Fruit fly (Drosophila melanogaster): ENCODE measurements around the gene CG34273.

Gene CG34273

dm6 chr3R:14469724-14470123 is 47.1 kb upstream of the CG34273 start (continued):
- TF ChIP-seq Usf (GFP tag; optimal IDR thresholded peaks at IDR 0.05) (no peak), CG10979 (tag; optimal IDR thresholded peaks at IDR 0.05) (peak; percentile 88), tio (GFP tag; optimal IDR thresholded peaks at IDR 0.05) (peak; percentile 48), CG15479 (GFP tag; optimal IDR thresholded peaks at IDR 0.05) (no peak), CG10431 (GFP tag; optimal IDR thresholded peaks at IDR 0.05) (no peak), Myb (GFP tag; optimal IDR thresholded peaks at IDR 0.05) (no peak), CG17361 (GFP tag; IDR thresholded peaks at IDR 0.05) (peak; percentile 73), CG17612 (GFP tag; IDR thresholded peaks at IDR 0.05) (no peak), CG4360 (GFP tag; IDR thresholded peaks at IDR 0.05) (peak; percentile 38), vvl (GFP tag; IDR thresholded peaks at IDR 0.05) (peak; percentile 79), MTF-1 (GFP tag; optimal IDR thresholded peaks at IDR 0.05; ENCODE audit: borderline replicate concordance) (no peak), dimm (GFP tag; IDR thresholded peaks at IDR 0.05) (no peak), CG12155 (GFP tag; optimal IDR thresholded peaks at IDR 0.05) (peak; percentile 40), aop (GFP tag; IDR thresholded peaks at IDR 0.05) (no peak), ap (GFP tag; IDR thresholded peaks at IDR 0.05) (peak; percentile 39), Trl (optimal IDR thresholded peaks at IDR 0.05) (no peak), Trl (GFP tag; optimal IDR thresholded peaks at IDR 0.05) (no peak), ro (GFP tag; IDR thresholded peaks at IDR 0.05) (peak; percentile 16; the same call in 1 of the 2 replicates), CG4820 (GFP tag; optimal IDR thresholded peaks at IDR 0.05) (peak; percentile 68), hkb (optimal IDR thresholded peaks at IDR 0.05) (no peak), hkb (GFP tag; IDR thresholded peaks at IDR 0.05) (peak; percentile 52; the same call in 1 of the 2 replicates), disco-r (GFP tag; optimal IDR thresholded peaks at IDR 0.05) (no peak), usp (GFP tag; optimal IDR thresholded peaks at IDR 0.05) (no peak), CG10959 (GFP tag; IDR thresholded peaks at IDR 0.05) (peak; percentile 48), da (GFP tag; optimal IDR thresholded peaks at IDR 0.05) (no peak), sug (tag; optimal IDR thresholded peaks at IDR 0.05) (no peak), CG1647 (GFP tag; optimal IDR thresholded peaks at IDR 0.05) (peak; percentile 6), zen (tag; optimal IDR thresholded peaks at IDR 0.05) (peak; percentile 71), dan (GFP tag; IDR thresholded peaks at IDR 0.05) (no peak), Lhr (GFP tag; optimal IDR thresholded peaks at IDR 0.05) (peak; percentile 34), Sox100B (GFP tag; optimal IDR thresholded peaks at IDR 0.05) (peak; percentile 60), CG8290 (GFP tag; optimal IDR thresholded peaks at IDR 0.05) (peak; percentile 39), CG8290 (tag; optimal IDR thresholded peaks at IDR 0.05) (no peak), CG34224 (GFP tag; IDR thresholded peaks at IDR 0.05; ENCODE audit: partially characterized antibody) (no peak), sd (tag; optimal IDR thresholded peaks at IDR 0.05) (peak; percentile 6), Side (GFP tag; optimal IDR thresholded peaks at IDR 0.05) (no peak), nerfin-2 (GFP tag; IDR thresholded peaks at IDR 0.05; ENCODE audit: partially characterized antibody) (no peak), kni (GFP tag; optimal IDR thresholded peaks at IDR 0.05) (no peak), Fer2 (tag; optimal IDR thresholded peaks at IDR 0.05) (no peak), CG3065 (GFP tag; optimal IDR thresholded peaks at IDR 0.05) (no peak), lola (GFP tag; optimal IDR thresholded peaks at IDR 0.05) (peak in 1 of 3 experiments; percentile 84), gce (GFP tag; IDR thresholded peaks at IDR 0.05) (0 out of 3 replicates have a peak, but pooled peaks have one; percentile 52), B-H1 (GFP tag; IDR thresholded peaks at IDR 0.05) (peak; percentile 41; the same call in 2 of the 3 replicates), Jarid2 (GFP tag; optimal IDR thresholded peaks at IDR 0.05) (peak; percentile 4), ab (GFP tag; optimal IDR thresholded peaks at IDR 0.05) (no peak), Bgb (GFP tag; IDR thresholded peaks at IDR 0.05; ENCODE audit: partially characterized antibody) (no peak), br (optimal IDR thresholded peaks at IDR 0.05) (no peak), CG11695 (GFP tag; IDR thresholded peaks at IDR 0.05) (0 out of 3 replicates have a peak, but pooled peaks have one; percentile 44), CG11093 (GFP tag; IDR thresholded peaks at IDR 0.05) (0 out of 3 replicates have a peak, but pooled peaks have one; percentile 23), CG6254 (GFP tag; optimal IDR thresholded peaks at IDR 0.05) (peak; percentile 67), CG9437 (GFP tag; optimal IDR thresholded peaks at IDR 0.05) (peak; percentile 38), rib (GFP tag; IDR thresholded peaks at IDR 0.05) (no peak)
